Worm (Caenorhabditis elegans): ENCODE data around the gene atp-2.

ce11 chrIII:5180588-5180987 lies 47.6 kb upstream of the atp-2 start:
- TF ChIP-seq nhr-237 (tag; optimal IDR thresholded peaks at IDR 0.05) (no peak), zag-1 (tag; optimal IDR thresholded peaks at IDR 0.05) (no peak), mdl-1 (tag; optimal IDR thresholded peaks at IDR 0.05) (no peak), elt-1 (tag; optimal IDR thresholded peaks at IDR 0.05) (no peak), F13H6.1 (tag; optimal IDR thresholded peaks at IDR 0.05) (no peak)

All from whole organism, L2 larva.